Worm (Caenorhabditis elegans) whole organism, L4 larva: ENCODE measurements around the gene F54D8.6.

ENCODE experiments used
- F37D6.2 ChIP-seq: sonication (generic microtip); optimal IDR thresholded peaks from 2 replicates; lab custom pipeline; 2016; ENCODE audit warnings: mild to moderate bottlenecking, missing genetic modification characterization, missing compliant biosample characterization
- Y105C5A.15 ChIP-seq: fragments of 200-800 bp; sonication (Bioruptor generic); IDR thresholded peaks from 2 replicates; pipeline ENCODE4 v1.3.6; 2022; ENCODE audit warnings: missing genetic modification characterization, missing compliant biosample characterization
- Y5F2A.4 ChIP-seq: fragments of 200-800 bp; sonication (Bioruptor generic); optimal IDR thresholded peaks from 2 replicates; lab custom pipeline; 2018; ENCODE audit warnings: mild to moderate bottlenecking, missing genetic modification characterization, missing compliant biosample characterization
- Y75B8A.6 ChIP-seq: fragments of 200-800 bp; sonication (Bioruptor generic); IDR thresholded peaks from 2 replicates; pipeline ENCODE4 v1.3.6; 2022; ENCODE audit warnings: missing genetic modification reagents, missing genetic modification characterization, missing compliant biosample characterization
- ceh-62 ChIP-seq: sonication (generic microtip); optimal IDR thresholded peaks from 2 replicates; lab custom pipeline; 2017; ENCODE audit warnings: missing biosample characterization, missing genetic modification characterization
- ces-1 ChIP-seq: fragments of 150-350 bp; sonication (generic microtip); optimal IDR thresholded peaks from 4 replicates; lab custom pipeline; 2014; ENCODE audit warnings: missing biosample characterization, missing genetic modification reagents, missing genetic modification characterization
- cey-2 ChIP-seq: sonication (generic microtip); optimal IDR thresholded peaks from 3 replicates; lab custom pipeline; 2017; ENCODE audit warnings: missing genetic modification characterization, mild to moderate bottlenecking, missing compliant biosample characterization, antibody characterized with exemption, borderline replicate concordance; ENCODE audit not compliant: insufficient read depth
- ctbp-1 ChIP-seq: fragments of 200-800 bp; sonication (Bioruptor generic); IDR thresholded peaks from 2 replicates; pipeline ENCODE4 v1.3.6; 2022; ENCODE audit warnings: missing genetic modification reagents, missing genetic modification characterization, missing compliant biosample characterization
- daf-16 ChIP-seq, 3 experiments: sonication (generic microtip); optimal IDR thresholded peaks; 2 replicates each; lab custom pipeline; 2016 to 2017; ENCODE audit warnings: missing genetic modification characterization in 3 of 3, missing genetic modification reagents in 3 of 3, mild to moderate bottlenecking in 2 of 3, missing compliant biosample characterization in 2 of 3, missing biosample characterization in 1 of 3, moderate library complexity in 1 of 3
- dmd-6 ChIP-seq: fragments of 200-800 bp; sonication (Bioruptor generic); IDR thresholded peaks from 2 replicates; pipeline ENCODE4 v1.3.6; 2022; ENCODE audit warnings: missing genetic modification reagents, missing genetic modification characterization, missing compliant biosample characterization
- dpl-1 ChIP-seq: fragments of 150-350 bp; optimal IDR thresholded peaks from 2 replicates; lab custom pipeline; 2014; ENCODE audit warnings: missing biosample characterization, missing genetic modification reagents, missing genetic modification characterization
- dve-1 ChIP-seq: sonication (generic microtip); optimal IDR thresholded peaks from 2 replicates; lab custom pipeline; 2017; ENCODE audit warnings: antibody characterized with exemption, mild to moderate bottlenecking, missing genetic modification characterization, missing compliant biosample characterization; ENCODE audit not compliant: insufficient read depth
- hlh-30 ChIP-seq: sonication (generic microtip); optimal IDR thresholded peaks from 2 replicates; lab custom pipeline; 2017; ENCODE audit warnings: antibody characterized with exemption, mild to moderate bottlenecking, missing genetic modification characterization, missing compliant biosample characterization; ENCODE audit not compliant: insufficient read depth
- hmg-1.1 ChIP-seq: fragments of 200-800 bp; sonication (Bioruptor generic); IDR thresholded peaks from 2 replicates; pipeline ENCODE4 v1.3.6; 2022; ENCODE audit warnings: missing genetic modification reagents, missing genetic modification characterization, missing compliant biosample characterization
- lin-1 ChIP-seq: fragments of 200-800 bp; sonication (Bioruptor generic); IDR thresholded peaks from 2 replicates; pipeline ENCODE4 v1.3.6; 2022; ENCODE audit warnings: missing genetic modification reagents, missing genetic modification characterization, missing compliant biosample characterization
- lin-13 ChIP-seq: fragments of 150-350 bp; optimal IDR thresholded peaks from 2 replicates; lab custom pipeline; 2014; ENCODE audit warnings: missing biosample characterization, missing genetic modification reagents, missing genetic modification characterization
- lin-38 ChIP-seq: fragments of 200-800 bp; sonication (Bioruptor generic); IDR thresholded peaks from 2 replicates; pipeline ENCODE4 v1.3.6; 2022; ENCODE audit warnings: missing genetic modification reagents, missing genetic modification characterization, missing compliant biosample characterization
- lsy-2 ChIP-seq, 2 experiments: fragments of 150-350 bp in 1 of 2; sonication (generic microtip) in 1 of 2; optimal IDR thresholded peaks; 2 replicates each; lab custom pipeline; 2014 to 2017; ENCODE audit warnings: missing biosample characterization in 2 of 2, missing genetic modification characterization in 2 of 2
- madf-5 ChIP-seq, 2 experiments: fragments of 200-800 bp; sonication (Bioruptor generic); IDR thresholded peaks; 2 replicates each; pipeline ENCODE4 v1.3.6; 2022; ENCODE audit warnings: missing compliant biosample characterization in 2 of 2, missing genetic modification characterization in 2 of 2
- mdl-1 ChIP-seq, 2 experiments: fragments of 150-350 bp in 1 of 2; sonication (generic microtip) in 1 of 2; optimal IDR thresholded peaks; 2 replicates each; lab custom pipeline; 2014 to 2017; ENCODE audit warnings: missing biosample characterization in 2 of 2, missing genetic modification characterization in 2 of 2
- mep-1 ChIP-seq: fragments of 150-350 bp; sonication (generic microtip); optimal IDR thresholded peaks from 3 replicates; lab custom pipeline; 2014; ENCODE audit warnings: missing biosample characterization, missing genetic modification characterization
- mes-2 ChIP-seq: sonication (generic microtip); optimal IDR thresholded peaks from 2 replicates; lab custom pipeline; 2016; ENCODE audit warnings: missing genotype, mild to moderate bottlenecking, missing genetic modification characterization, missing compliant biosample characterization; ENCODE audit not compliant: poor library complexity, severe bottlenecking
- mxl-3 ChIP-seq: fragments of 200-800 bp; sonication (Bioruptor generic); optimal IDR thresholded peaks from 2 replicates; lab custom pipeline; 2018; ENCODE audit warnings: mild to moderate bottlenecking, missing genetic modification characterization, missing compliant biosample characterization
- php-3 ChIP-seq: fragments of 200-800 bp; sonication (Bioruptor generic); IDR thresholded peaks from 2 replicates; pipeline ENCODE4 v1.3.6; 2022; ENCODE audit warnings: missing genetic modification reagents, missing genetic modification characterization, missing compliant biosample characterization
- saeg-2 ChIP-seq: fragments of 200-800 bp; sonication (Bioruptor generic); IDR thresholded peaks from 2 replicates; pipeline ENCODE4 v1.3.6; 2022; ENCODE audit warnings: missing genetic modification reagents, missing genetic modification characterization, missing compliant biosample characterization
- snpc-4 ChIP-seq: fragments of 150-350 bp; optimal IDR thresholded peaks from 2 replicates; lab custom pipeline; 2014; ENCODE audit warnings: missing biosample characterization, missing genetic modification characterization
- zip-2 ChIP-seq: fragments of 150-350 bp; optimal IDR thresholded peaks from 2 replicates; lab custom pipeline; 2014; ENCODE audit warnings: missing biosample characterization, missing genetic modification characterization

Gene F54D8.6

DNA sequence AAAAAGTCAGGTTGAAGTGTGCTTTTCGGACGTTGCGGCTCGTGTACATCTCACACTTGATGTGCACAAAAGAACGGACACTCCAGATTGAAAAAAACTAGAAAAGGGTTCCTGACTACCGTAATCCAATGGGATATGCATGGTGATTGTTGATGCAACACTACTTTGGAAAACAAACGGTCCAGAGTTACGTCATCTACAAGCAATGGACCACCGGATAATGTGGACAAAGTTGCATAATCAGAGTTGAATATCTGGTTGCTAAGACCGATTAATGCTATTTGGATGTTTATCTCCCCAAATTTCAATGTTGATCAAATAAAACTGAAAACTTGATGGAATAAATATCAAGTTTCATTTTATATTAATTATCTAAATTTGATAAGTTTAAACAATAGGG is 47.2 kb downstream of the F54D8.6 start (continued):
- no peak for TF ChIP-seq mep-1 (tag; lab: Kevin White, UChicago)

DNA sequence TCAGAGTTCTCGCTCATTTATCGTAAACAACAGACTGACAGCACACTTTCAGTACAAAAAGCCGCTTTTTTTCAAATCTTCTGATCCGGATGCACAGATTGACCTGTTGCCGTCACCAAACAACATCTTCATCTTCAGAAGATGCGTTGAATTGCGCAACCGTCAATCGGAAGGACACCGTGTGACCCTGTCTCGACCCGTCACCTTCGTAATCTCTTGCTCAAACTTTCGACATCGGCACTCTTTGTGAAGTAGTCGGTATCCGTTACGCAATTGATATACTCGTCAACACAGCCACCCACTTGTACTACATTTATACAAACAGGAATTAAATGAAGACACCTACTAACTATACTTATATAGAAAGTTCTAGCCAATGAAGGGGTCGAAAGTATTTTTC is 48.2 kb downstream of the F54D8.6 start:
- TF ChIP-seq hmg-1.1 (GFP tag; lab: Robert Waterston, UW) (no peak), dmd-6 (GFP tag; lab: Robert Waterston, UW) (no peak), lin-1 (no peak), ceh-62 (no peak), Y105C5A.15 (GFP tag; lab: Robert Waterston, UW) (no peak), saeg-2 (GFP tag; lab: Robert Waterston, UW) (no peak), Y5F2A.4 (no peak), dve-1 (tag; lab: Kevin White, UChicago) (no peak)

DNA sequence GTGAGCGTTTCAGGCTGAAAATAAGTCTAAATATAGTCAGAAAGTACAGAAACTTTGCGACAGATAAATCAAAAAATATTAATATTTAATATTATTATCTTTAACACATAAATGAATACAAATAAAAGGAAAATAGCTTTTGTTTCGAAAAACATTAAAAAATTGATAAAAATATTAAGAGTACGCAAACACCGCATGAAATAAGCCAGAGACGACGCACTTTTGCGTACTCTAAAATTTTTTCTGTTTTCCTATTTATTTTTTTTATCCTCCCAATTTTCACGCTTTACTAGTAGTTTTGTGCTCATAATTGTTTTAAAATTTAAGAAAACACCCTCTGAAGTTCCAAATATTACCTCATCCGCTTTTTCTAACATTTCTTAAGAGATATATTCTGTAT is 50.4 kb downstream of the F54D8.6 start, which contains the start of the genes rbm-42 and grwd-1:
rbm-42 (minus strand) TSS at position 93 of the 400 bp plus-strand sequence.
grwd-1 (plus strand) TSS at position 328 of the 400 bp plus-strand sequence.
- TF ChIP-seq dpl-1 (GFP tag; lab: Kevin White, UChicago), result peak; percentile 30
- TF ChIP-seq dve-1 (tag; lab: Kevin White, UChicago), result peak; percentile 26
- TF ChIP-seq mep-1 (tag; lab: Kevin White, UChicago), result peak; percentile 29
- no peak for TF ChIP-seq ces-1
- TF ChIP-seq hlh-30, result peak; percentile 6
- no peak for TF ChIP-seq cey-2 (tag; lab: Kevin White, UChicago)
- peak; percentile 49 for TF ChIP-seq mes-2
- TF ChIP-seq lin-38, result peak; percentile 37; the same call in 1 of the 2 replicates
- TF ChIP-seq daf-16 (GFP tag; optimal IDR thresholded peaks at IDR 0.05; lab: Kevin White, UChicago), result no peak
- TF ChIP-seq daf-16 (tag; optimal IDR thresholded peaks at IDR 0.05; lab: Kevin White, UChicago), result peak; percentile 13
- TF ChIP-seq lsy-2 (tag; optimal IDR thresholded peaks at IDR 0.05; lab: Kevin White, UChicago), result peak in 1 of 2 experiments; percentile 62
- no peak for TF ChIP-seq php-3 (GFP tag; lab: Robert Waterston, UW)

DNA sequence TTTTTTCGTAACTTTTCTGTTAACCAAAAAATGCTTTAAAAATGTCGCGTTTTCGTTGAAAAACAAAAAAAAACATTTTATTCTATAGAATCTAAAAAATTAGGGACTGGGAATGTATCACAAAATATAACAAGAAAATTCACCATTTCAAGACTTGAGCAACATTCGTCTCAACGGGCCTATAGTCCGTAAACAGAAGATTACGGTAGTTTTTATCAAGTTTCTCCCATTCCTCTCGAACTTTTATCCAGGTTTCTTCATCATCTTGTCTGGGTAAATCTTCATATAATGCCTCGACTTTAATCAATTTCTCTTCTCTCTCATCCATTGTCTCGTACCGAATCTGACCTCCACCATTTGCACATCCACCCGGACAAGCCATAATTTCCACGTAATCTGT is 52.6 kb downstream of the F54D8.6 start:
- no peak for TF ChIP-seq snpc-4
- no peak for TF ChIP-seq Y75B8A.6
- no peak for TF ChIP-seq hmg-1.1 (GFP tag; lab: Robert Waterston, UW)
- TF ChIP-seq F37D6.2, result no peak
- TF ChIP-seq ctbp-1, result 0 out of 2 replicates have a peak, but pooled peaks have one; percentile 11
- TF ChIP-seq zip-2 (tag; lab: Kevin White, UChicago), result no peak
- TF ChIP-seq mxl-3 (GFP tag; lab: Kevin White, UChicago), result no peak
- TF ChIP-seq mdl-1 (tag; optimal IDR thresholded peaks at IDR 0.05; lab: Kevin White, UChicago), result no peak
- TF ChIP-seq madf-5 (GFP tag; IDR thresholded peaks at IDR 0.05; lab: Robert Waterston, UW), result no peak
- TF ChIP-seq lin-38, result 0 out of 2 replicates have a peak, but pooled peaks have one; percentile 12
- TF ChIP-seq lin-13, result no peak
- peak; percentile 7 for TF ChIP-seq mes-2
